Worm (Caenorhabditis elegans): ENCODE measurements around the gene str-113.

- TF ChIP-seq elt-2 (tag; optimal IDR thresholded peaks at IDR 0.05) = no peak
- no peak for TF ChIP-seq nhr-11 (tag; optimal IDR thresholded peaks at IDR 0.05)
- no peak for TF ChIP-seq unc-62 (GFP tag; optimal IDR thresholded peaks at IDR 0.05)
- no peak for TF ChIP-seq nhr-12 (tag; optimal IDR thresholded peaks at IDR 0.05)
- no peak for TF ChIP-seq elt-3 (tag; optimal IDR thresholded peaks at IDR 0.05)
- no peak for TF ChIP-seq jun-1 (tag; optimal IDR thresholded peaks at IDR 0.05)
- no peak for TF ChIP-seq nhr-77 (tag; optimal IDR thresholded peaks at IDR 0.05)
- no peak for TF ChIP-seq tbx-2 (tag; optimal IDR thresholded peaks at IDR 0.05)
- no peak for TF ChIP-seq nhr-237 (tag; optimal IDR thresholded peaks at IDR 0.05)
- no peak for TF ChIP-seq unc-39 (tag; optimal IDR thresholded peaks at IDR 0.05)
- no peak for TF ChIP-seq ceh-82 (tag; optimal IDR thresholded peaks at IDR 0.05)
- TF ChIP-seq zag-1 (tag; optimal IDR thresholded peaks at IDR 0.05) = no peak
Observed at ce11 chrV:3712955-3713354, 46.2 kb upstream of the str-113 start.
